Worm (Caenorhabditis elegans) whole organism, mixed stage, embryonic: ENCODE measurements around the gene C14A6.5.
A peak's percentile ranks its signal among the peaks of the same experiment; 100 is the strongest.

Experiments
- M03D4.4 ChIP-seq: sonication (generic microtip); optimal IDR thresholded peaks from 2 replicates; lab custom pipeline; 2017; ENCODE audit warnings: mild to moderate bottlenecking, missing genetic modification characterization, missing compliant biosample characterization
- bed-3 ChIP-seq: fragments of 200-800 bp; sonication (Bioruptor generic); optimal IDR thresholded peaks from 3 replicates; lab custom pipeline; 2018; ENCODE audit warnings: mild to moderate bottlenecking, missing genetic modification characterization, moderate library complexity, missing compliant biosample characterization
- blmp-1 ChIP-seq: fragments of 150-350 bp; optimal IDR thresholded peaks from 2 replicates; lab custom pipeline; 2014; ENCODE audit warnings: missing biosample characterization, missing genetic modification characterization
- ceh-39 ChIP-seq: fragments of 150-350 bp; optimal IDR thresholded peaks from 2 replicates; lab custom pipeline; 2014; ENCODE audit warnings: missing biosample characterization, missing genetic modification characterization
- ceh-43 ChIP-seq: fragments of 200-800 bp; sonication (Bioruptor generic); optimal IDR thresholded peaks from 2 replicates; lab custom pipeline; 2018; ENCODE audit warnings: mild to moderate bottlenecking, missing genetic modification characterization, moderate library complexity, missing compliant biosample characterization
- ceh-83 ChIP-seq: fragments of 200-800 bp; sonication (Bioruptor generic); optimal IDR thresholded peaks from 2 replicates; lab custom pipeline; 2018; ENCODE audit warnings: mild to moderate bottlenecking, missing genetic modification characterization, missing compliant biosample characterization
- ces-1 ChIP-seq: fragments of 150-350 bp; optimal IDR thresholded peaks from 2 replicates; lab custom pipeline; 2014; ENCODE audit warnings: missing biosample characterization, missing genetic modification reagents, missing genetic modification characterization
- cnd-1 ChIP-seq: fragments of 200-800 bp; sonication (Bioruptor generic); optimal IDR thresholded peaks from 2 replicates; lab custom pipeline; 2018; ENCODE audit warnings: mild to moderate bottlenecking, missing genetic modification characterization, missing compliant biosample characterization
- drap-1 ChIP-seq: fragments of 200-800 bp; sonication (Bioruptor generic); optimal IDR thresholded peaks from 3 replicates; lab custom pipeline; 2018; ENCODE audit warnings: mild to moderate bottlenecking, missing genetic modification characterization, missing compliant biosample characterization
- elt-3 ChIP-seq: fragments of 150-350 bp; optimal IDR thresholded peaks from 2 replicates; lab custom pipeline; 2014; ENCODE audit warnings: missing biosample characterization, missing genetic modification characterization
- flh-1 ChIP-seq: fragments of 200-800 bp; sonication (Bioruptor generic); optimal IDR thresholded peaks from 2 replicates; lab custom pipeline; 2018; ENCODE audit warnings: mild to moderate bottlenecking, missing genetic modification characterization, moderate library complexity, missing compliant biosample characterization
- ham-2 ChIP-seq: fragments of 200-800 bp; sonication (Bioruptor generic); optimal IDR thresholded peaks from 2 replicates; lab custom pipeline; 2018; ENCODE audit warnings: mild to moderate bottlenecking, missing genetic modification characterization, missing compliant biosample characterization
- hlh-1 ChIP-seq: fragments of 150-350 bp; optimal IDR thresholded peaks from 2 replicates; lab custom pipeline; 2014; ENCODE audit warnings: missing biosample characterization, missing genetic modification reagents, missing genetic modification characterization
- lin-32 ChIP-seq: fragments of 200-800 bp; sonication (Bioruptor generic); optimal IDR thresholded peaks from 2 replicates; lab custom pipeline; 2018; ENCODE audit warnings: mild to moderate bottlenecking, missing genetic modification characterization, missing compliant biosample characterization
- lsy-2 ChIP-seq: fragments of 150-350 bp; optimal IDR thresholded peaks from 2 replicates; lab custom pipeline; 2014; ENCODE audit warnings: missing biosample characterization, missing genetic modification characterization
- mab-5 ChIP-seq: fragments of 150-350 bp; optimal IDR thresholded peaks from 2 replicates; lab custom pipeline; 2014; ENCODE audit warnings: missing biosample characterization, missing genetic modification characterization
- mep-1 ChIP-seq: fragments of 150-350 bp; optimal IDR thresholded peaks from 2 replicates; lab custom pipeline; 2017; ENCODE audit warnings: missing biosample characterization, missing genetic modification reagents, missing genetic modification characterization, inconsistent platforms
- mls-2 ChIP-seq: sonication (generic microtip); optimal IDR thresholded peaks from 2 replicates; lab custom pipeline; 2016; ENCODE audit warnings: mild to moderate bottlenecking, missing genetic modification characterization, moderate library complexity, missing compliant biosample characterization
- nhr-12 ChIP-seq: fragments of 150-350 bp; optimal IDR thresholded peaks from 2 replicates; lab custom pipeline; 2014; ENCODE audit warnings: missing biosample characterization, missing genetic modification characterization
- nhr-2 ChIP-seq: fragments of 150-350 bp; optimal IDR thresholded peaks from 2 replicates; lab custom pipeline; 2014; ENCODE audit warnings: missing biosample characterization, missing genetic modification characterization
- nhr-237 ChIP-seq: fragments of 150-350 bp; optimal IDR thresholded peaks from 2 replicates; lab custom pipeline; 2014; ENCODE audit warnings: missing biosample characterization, missing genetic modification characterization
- nhr-28 ChIP-seq: fragments of 150-350 bp; optimal IDR thresholded peaks from 2 replicates; lab custom pipeline; 2014; ENCODE audit warnings: missing biosample characterization, missing genetic modification characterization
- nhr-76 ChIP-seq: sonication (generic microtip); optimal IDR thresholded peaks from 2 replicates; lab custom pipeline; 2017; ENCODE audit warnings: missing biosample characterization, missing genetic modification characterization
- pha-4 ChIP-seq: fragments of 150-350 bp; optimal IDR thresholded peaks from 2 replicates; lab custom pipeline; 2018; ENCODE audit warnings: missing biosample characterization, missing genetic modification reagents, missing genetic modification characterization
- sem-2 ChIP-seq: fragments of 200-800 bp; sonication (Bioruptor generic); optimal IDR thresholded peaks from 2 replicates; lab custom pipeline; 2018; ENCODE audit warnings: mild to moderate bottlenecking, missing genetic modification characterization, missing compliant biosample characterization
- snpc-4 ChIP-seq: fragments of 150-350 bp; optimal IDR thresholded peaks from 2 replicates; lab custom pipeline; 2014; ENCODE audit warnings: missing biosample characterization, missing genetic modification characterization
- tbx-8 ChIP-seq: fragments of 200-800 bp; sonication (Bioruptor generic); optimal IDR thresholded peaks from 2 replicates; lab custom pipeline; 2018; ENCODE audit warnings: mild to moderate bottlenecking, missing genetic modification characterization, moderate library complexity, missing compliant biosample characterization
- unc-39 ChIP-seq: fragments of 150-350 bp; optimal IDR thresholded peaks from 2 replicates; lab custom pipeline; 2014; ENCODE audit warnings: missing biosample characterization, missing genetic modification characterization
- zip-8 ChIP-seq: fragments of 150-350 bp; optimal IDR thresholded peaks from 2 replicates; lab custom pipeline; 2014; ENCODE audit warnings: missing biosample characterization, missing genetic modification characterization
- ztf-11 ChIP-seq: fragments of 150-350 bp; optimal IDR thresholded peaks from 2 replicates; lab custom pipeline; 2014; ENCODE audit warnings: missing biosample characterization, missing genetic modification characterization

The C14A6.5 gene

ce11 chrV:18191128-18191527 lies 26.5 kb upstream of the C14A6.5 start, which contains the start of gene clec-42:
Gene clec-42 (plus strand): TSS chrV:18191412.
- TF ChIP-seq tbx-8 (GFP tag; lab: Kevin White, UChicago), result no peak
- TF ChIP-seq snpc-4 (tag; lab: Kevin White, UChicago), result no peak
- TF ChIP-seq pha-4, result no peak
- no peak for TF ChIP-seq elt-3 (tag; lab: Kevin White, UChicago)
- no peak for TF ChIP-seq nhr-237
- no peak for TF ChIP-seq mab-5
- TF ChIP-seq ces-1 (GFP tag; lab: Kevin White, UChicago), result no peak

ce11 chrV:18189181-18189580 lies 24.5 kb upstream of the C14A6.5 start, which contains the start of gene clec-246:
Gene clec-246 (plus strand): TSS chrV:18189481.
- no peak for TF ChIP-seq nhr-76
- no peak for TF ChIP-seq elt-3 (tag; lab: Kevin White, UChicago)
- TF ChIP-seq M03D4.4, result no peak
- TF ChIP-seq lsy-2, result no peak
- no peak for TF ChIP-seq cnd-1 (tag; lab: Kevin White, UChicago)
- no peak for TF ChIP-seq ceh-83 (GFP tag; lab: Kevin White, UChicago)
- no peak for TF ChIP-seq sem-2
- TF ChIP-seq lin-32 (GFP tag; lab: Kevin White, UChicago), result no peak
- no peak for TF ChIP-seq hlh-1
- TF ChIP-seq, all 35 proteins: peak for 0

- TF ChIP-seq sem-2 (no peak), flh-1 (no peak), nhr-28 (tag; lab: Kevin White, UChicago) (no peak), mls-2 (tag; lab: Kevin White, UChicago) (no peak), ces-1 (GFP tag; lab: Kevin White, UChicago) (no peak)
These were observed 23.7 kb upstream of the C14A6.5 start, which contains the start of gene clec-245 for ce11 chrV:18188328-18188727. Gene clec-245 (minus strand): TSS chrV:18188428.

- TF ChIP-seq nhr-2 (tag; lab: Kevin White, UChicago) (no peak), nhr-237 (no peak), flh-1 (no peak), mab-5 (no peak), unc-39 (no peak), ceh-83 (GFP tag; lab: Kevin White, UChicago) (no peak), M03D4.4 (no peak), zip-8 (tag; lab: Kevin White, UChicago) (no peak), bed-3 (GFP tag; lab: Kevin White, UChicago) (no peak), nhr-28 (tag; lab: Kevin White, UChicago) (no peak)
- TF ChIP-seq, all 35 proteins: peak for 0
These were observed 20.3 kb upstream of the C14A6.5 start, which contains the start of gene C31G12.3 for ce11 chrV:18184910-18185309. Gene C31G12.3 (plus strand): TSS chrV:18185210.

ce11 chrV:18179663-18180062 lies 15.0 kb upstream of the C14A6.5 start, which contains the start of gene C31G12.1:
Gene C31G12.1 (plus strand): TSS chrV:18179963.
- TF ChIP-seq ceh-39 (tag; lab: Kevin White, UChicago) (peak; percentile 16), snpc-4 (tag; lab: Kevin White, UChicago) (no peak)
- TF ChIP-seq, all 35 proteins: peak for 1

ce11 chrV:18178659-18179058 lies 14.0 kb upstream of the C14A6.5 start, which contains the start of gene C31G12.4:
Gene C31G12.4 (minus strand): TSS chrV:18178759.
- TF ChIP-seq ham-2 (GFP tag; lab: Kevin White, UChicago) (no peak), drap-1 (GFP tag; lab: Kevin White, UChicago) (no peak), ceh-39 (tag; lab: Kevin White, UChicago) (no peak), M03D4.4 (no peak), unc-39 (no peak)

ce11 chrV:18171568-18171967 lies 6.9 kb upstream of the C14A6.5 start, which contains the start of gene C14A6.8:
Gene C14A6.8 (minus strand): TSS chrV:18171668.
- TF ChIP-seq flh-1 (no peak), lin-32 (GFP tag; lab: Kevin White, UChicago) (no peak), mep-1 (tag; lab: Kevin White, UChicago) (no peak), ham-2 (GFP tag; lab: Kevin White, UChicago) (no peak), nhr-237 (no peak), lsy-2 (no peak), nhr-12 (tag; lab: Kevin White, UChicago) (no peak), pha-4 (no peak), M03D4.4 (no peak), ceh-43 (GFP tag; lab: Kevin White, UChicago) (no peak), tbx-8 (GFP tag; lab: Kevin White, UChicago) (no peak), ceh-83 (GFP tag; lab: Kevin White, UChicago) (no peak), blmp-1 (tag; lab: Kevin White, UChicago) (no peak), ztf-11 (no peak), nhr-28 (tag; lab: Kevin White, UChicago) (no peak)
